Fruit fly (Drosophila melanogaster): ENCODE data around the gene TP53INP.

TP53INP gene

DNA sequence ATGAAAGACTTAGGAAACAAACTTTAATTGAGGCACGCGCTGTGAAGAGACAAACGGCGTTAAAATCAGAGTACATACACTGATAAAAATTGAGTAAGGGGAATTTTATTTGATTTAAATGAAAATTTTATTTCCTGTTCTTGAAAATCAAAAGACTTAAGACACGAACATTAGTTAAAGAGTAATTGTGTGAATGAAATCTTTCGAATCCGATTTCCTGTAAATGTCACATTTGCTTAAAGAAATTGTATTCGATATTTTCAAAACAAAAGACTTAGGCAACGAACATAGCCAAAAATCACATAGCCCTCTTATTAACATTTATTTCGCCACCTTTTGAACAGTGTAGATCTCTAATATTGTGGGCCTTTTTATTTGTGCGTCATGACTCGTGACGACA lies 39.1 kb downstream of the TP53INP start:
- TF ChIP-seq rn (GFP tag; IDR thresholded peaks at IDR 0.05) (no peak), CG13204 (GFP tag; optimal IDR thresholded peaks at IDR 0.05) (no peak), CG9948 (tag; optimal IDR thresholded peaks at IDR 0.05) (no peak), CG14655 (GFP tag; optimal IDR thresholded peaks at IDR 0.05) (no peak), CG15710 (tag; optimal IDR thresholded peaks at IDR 0.05) (no peak), CG8301 (tag; optimal IDR thresholded peaks at IDR 0.05) (no peak), CG17806 (tag; optimal IDR thresholded peaks at IDR 0.05) (no peak), gl (tag; optimal IDR thresholded peaks at IDR 0.05) (no peak), CG12605 (GFP tag; IDR thresholded peaks at IDR 0.05) (no peak)

- TF ChIP-seq CG10348 (GFP tag; IDR thresholded peaks at IDR 0.05) (no peak), Snoo (tag; optimal IDR thresholded peaks at IDR 0.05) (no peak), CG13204 (GFP tag; optimal IDR thresholded peaks at IDR 0.05) (no peak), Pif1A (GFP tag; optimal IDR thresholded peaks at IDR 0.05) (no peak), CG4496 (GFP tag; IDR thresholded peaks at IDR 0.05) (no peak), CG8159 (tag; optimal IDR thresholded peaks at IDR 0.05) (no peak), CG32121 (GFP tag; IDR thresholded peaks at IDR 0.05) (no peak), CG9948 (tag; optimal IDR thresholded peaks at IDR 0.05) (no peak), rn (GFP tag; IDR thresholded peaks at IDR 0.05) (no peak), Ets98B (GFP tag; IDR thresholded peaks at IDR 0.05) (no peak), CG34367 (tag; optimal IDR thresholded peaks at IDR 0.05) (no peak), CG15710 (tag; optimal IDR thresholded peaks at IDR 0.05) (no peak)
Observed at dm6 chr3L:4446273-4446672, 39.5 kb downstream of the TP53INP start, which contains the start of gene CG12607. CG12607 (plus strand) TSS chr3L:4446573.

DNA sequence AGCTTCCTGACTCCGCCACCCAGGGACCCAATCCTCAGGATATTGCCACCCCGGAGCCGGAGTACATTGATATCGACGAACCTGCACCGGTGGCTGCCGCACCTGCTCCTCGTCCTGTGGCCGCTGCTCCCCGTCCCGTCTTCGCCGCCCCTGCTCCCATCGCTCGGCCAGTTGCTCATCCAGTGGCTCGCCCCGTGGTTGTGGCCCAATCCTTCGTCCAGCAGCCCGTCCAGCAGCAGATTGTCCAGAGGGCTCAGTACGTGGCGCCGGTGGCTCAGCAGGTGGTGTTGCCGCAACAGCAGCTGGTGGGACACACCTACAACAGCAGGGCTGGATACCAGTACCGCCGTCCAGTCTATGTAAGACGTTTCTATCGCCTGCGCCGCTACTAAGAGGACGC lies 40.5 kb downstream of the TP53INP start:
- TF ChIP-seq D1 (tag; optimal IDR thresholded peaks at IDR 0.05) (no peak), CG4496 (GFP tag; IDR thresholded peaks at IDR 0.05) (no peak), Snoo (tag; optimal IDR thresholded peaks at IDR 0.05) (no peak), CG13204 (GFP tag; optimal IDR thresholded peaks at IDR 0.05) (no peak), CG14655 (GFP tag; optimal IDR thresholded peaks at IDR 0.05) (no peak), CG12605 (GFP tag; IDR thresholded peaks at IDR 0.05) (no peak), CG17806 (tag; optimal IDR thresholded peaks at IDR 0.05) (no peak), CG15710 (tag; optimal IDR thresholded peaks at IDR 0.05) (no peak), CG8159 (tag; optimal IDR thresholded peaks at IDR 0.05) (no peak), CG8301 (tag; optimal IDR thresholded peaks at IDR 0.05) (no peak), EcR (GFP tag; optimal IDR thresholded peaks at IDR 0.05) (no peak), CG34367 (tag; optimal IDR thresholded peaks at IDR 0.05) (no peak), gl (tag; optimal IDR thresholded peaks at IDR 0.05) (no peak), Ets98B (GFP tag; IDR thresholded peaks at IDR 0.05) (no peak), Pif1A (GFP tag; optimal IDR thresholded peaks at IDR 0.05) (no peak), CG32121 (GFP tag; IDR thresholded peaks at IDR 0.05) (no peak), CG10348 (GFP tag; IDR thresholded peaks at IDR 0.05) (no peak), rn (GFP tag; IDR thresholded peaks at IDR 0.05) (no peak), CG9948 (tag; optimal IDR thresholded peaks at IDR 0.05) (no peak)

- no peak for TF ChIP-seq CG34367 (tag; optimal IDR thresholded peaks at IDR 0.05)
Observed at dm6 chr3L:4458063-4458462, 51.3 kb downstream of the TP53INP start, which contains the start of gene CG11345. CG11345 (minus strand) TSS chr3L:4458163.

DNA sequence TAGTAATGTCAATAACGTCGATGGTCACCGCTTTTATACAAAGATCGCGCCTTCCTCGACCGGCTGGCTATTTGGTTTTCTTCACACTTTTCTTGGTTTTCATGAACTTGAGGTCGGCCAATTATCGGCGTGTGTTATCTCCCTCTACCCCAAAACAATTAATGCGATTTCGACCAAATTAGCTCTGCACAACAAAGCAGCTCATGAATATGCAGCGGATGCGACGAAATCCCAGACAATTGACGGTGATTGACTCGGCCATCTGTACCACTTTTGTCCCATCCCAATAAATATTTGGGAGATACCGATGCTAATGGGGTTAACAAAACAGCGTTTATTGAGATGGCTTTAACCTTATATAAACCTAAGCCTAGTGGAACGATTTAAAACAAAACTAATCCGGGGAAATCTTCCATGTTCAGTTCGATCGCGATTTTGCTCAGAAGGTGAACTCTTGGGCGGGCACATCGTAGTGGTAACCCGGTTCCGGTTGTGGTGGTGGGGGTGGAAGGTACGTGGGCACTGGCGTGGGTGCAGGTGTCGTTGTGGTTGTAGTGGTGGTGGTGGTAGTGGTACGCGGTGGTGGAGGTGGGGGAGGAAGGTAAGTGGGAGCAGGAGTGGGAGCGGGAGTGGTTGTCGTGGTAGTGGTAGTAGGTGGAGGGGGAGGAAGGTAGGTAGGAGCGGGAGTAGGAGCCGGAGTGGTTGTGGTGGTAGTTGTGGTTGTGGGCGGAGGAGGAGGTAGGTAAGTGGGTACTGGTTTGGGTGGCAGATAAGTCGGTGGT lies 53.8 kb downstream of the TP53INP start, which contains the start of gene CG15022:
CG15022 (minus strand) TSS at position 11 of the 782 bp plus-strand sequence.
- TF ChIP-seq CG32121 (GFP tag; IDR thresholded peaks at IDR 0.05) (no peak), rn (GFP tag; IDR thresholded peaks at IDR 0.05) (no peak), CG14655 (GFP tag; optimal IDR thresholded peaks at IDR 0.05) (no peak), fd96Ca (GFP tag; IDR thresholded peaks at IDR 0.05) (no peak)

DNA sequence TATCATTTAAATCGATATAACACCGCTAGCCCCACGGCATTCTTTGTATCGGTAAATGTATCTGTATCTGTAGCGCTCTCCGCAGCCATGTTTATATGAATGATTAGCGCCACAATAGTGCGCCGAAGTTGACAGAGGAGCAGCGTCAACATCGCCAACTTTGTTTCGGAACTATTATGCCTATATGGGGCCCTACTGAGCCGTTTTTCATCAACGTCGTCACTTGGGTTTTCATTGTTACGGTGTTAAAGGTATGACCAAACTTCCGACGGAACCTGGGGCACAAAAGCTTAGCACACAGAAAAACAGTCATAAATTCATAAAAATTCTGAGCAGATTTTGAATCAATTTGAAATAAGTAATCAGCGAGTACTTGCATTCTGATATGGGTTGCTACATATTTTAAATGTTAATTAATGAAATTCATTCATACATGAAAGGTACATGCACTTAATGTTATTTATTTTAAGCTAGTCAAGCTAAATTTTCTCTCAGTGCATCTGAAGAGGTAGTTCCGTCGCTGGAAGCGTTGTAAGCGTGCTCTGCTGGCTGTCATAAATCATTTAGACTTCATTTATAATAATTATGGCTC lies 54.8 kb downstream of the TP53INP start, which contains the start of gene CG15023:
CG15023 (minus strand) TSS at position 51 of the 592 bp plus-strand sequence.
- TF ChIP-seq CG12605 (GFP tag; IDR thresholded peaks at IDR 0.05), result no peak
- TF ChIP-seq CG9948 (tag; optimal IDR thresholded peaks at IDR 0.05), result no peak
- no peak for TF ChIP-seq CG34367 (tag; optimal IDR thresholded peaks at IDR 0.05)
- no peak for TF ChIP-seq CG8159 (tag; optimal IDR thresholded peaks at IDR 0.05)
- peak; percentile 12 for TF ChIP-seq CG14655 (GFP tag; optimal IDR thresholded peaks at IDR 0.05)
- TF ChIP-seq gl (tag; optimal IDR thresholded peaks at IDR 0.05), result no peak
- TF ChIP-seq fd96Ca (GFP tag; IDR thresholded peaks at IDR 0.05), result no peak
- TF ChIP-seq CG4496 (GFP tag; IDR thresholded peaks at IDR 0.05), result no peak

DNA sequence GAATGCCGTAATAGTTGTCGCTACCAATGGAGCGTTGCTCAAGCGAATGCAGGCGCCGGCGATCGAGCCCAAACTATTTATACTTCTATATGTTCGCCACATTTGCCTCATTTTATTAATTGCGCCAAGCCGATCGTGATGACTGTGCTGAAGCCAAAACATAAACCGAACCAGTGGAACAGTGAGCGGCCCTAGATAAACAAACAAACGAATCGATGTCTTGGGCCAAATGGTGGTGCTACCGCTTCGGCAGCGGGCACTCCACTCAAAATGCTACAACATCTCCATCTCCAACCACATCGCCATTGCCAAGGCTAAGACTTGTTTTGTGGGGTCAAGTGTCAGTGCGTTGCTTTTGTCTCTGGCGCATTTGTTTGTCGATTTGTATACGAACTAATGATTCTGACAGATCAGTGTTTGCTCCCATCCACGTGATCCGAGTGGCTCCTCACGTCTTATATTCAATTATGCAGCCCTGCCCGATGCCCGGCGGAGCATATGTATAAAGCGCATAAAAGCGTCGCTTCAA lies 57.1 kb downstream of the TP53INP start, which contains the start of gene CG15024:
CG15024 (minus strand) TSS at position 51 of the 529 bp plus-strand sequence.
- TF ChIP-seq EcR (GFP tag; optimal IDR thresholded peaks at IDR 0.05), result no peak
- TF ChIP-seq CG15710 (tag; optimal IDR thresholded peaks at IDR 0.05), result no peak
- TF ChIP-seq Pif1B (GFP tag; optimal IDR thresholded peaks at IDR 0.05), result no peak
- TF ChIP-seq CG12605 (GFP tag; IDR thresholded peaks at IDR 0.05), result no peak
- no peak for TF ChIP-seq fd96Ca (GFP tag; IDR thresholded peaks at IDR 0.05)
- TF ChIP-seq CG8159 (tag; optimal IDR thresholded peaks at IDR 0.05), result no peak
- no peak for TF ChIP-seq CG10348 (GFP tag; IDR thresholded peaks at IDR 0.05)
- TF ChIP-seq CG17806 (tag; optimal IDR thresholded peaks at IDR 0.05), result no peak
- TF ChIP-seq CG13204 (GFP tag; optimal IDR thresholded peaks at IDR 0.05), result no peak
- no peak for TF ChIP-seq CG34367 (tag; optimal IDR thresholded peaks at IDR 0.05)

Measured in whole organism, pupa.